Worm (Caenorhabditis elegans) whole organism, L2 larva: Measurements from ENCODE around the gene sgca-1.

Experiments
- F13H6.1 ChIP-seq: sonication (generic microtip); optimal IDR thresholded peaks from 2 replicates; lab custom pipeline; 2016; ENCODE audit warnings: missing genetic modification characterization, missing compliant biosample characterization
- blmp-1 ChIP-seq: sonication (generic microtip); optimal IDR thresholded peaks from 2 replicates; lab custom pipeline; 2017; ENCODE audit warnings: missing genetic modification characterization, mild to moderate bottlenecking, missing compliant biosample characterization, antibody characterized with exemption, moderate library complexity; ENCODE audit not compliant: insufficient read depth
- nhr-237 ChIP-seq: fragments of 150-350 bp; optimal IDR thresholded peaks from 2 replicates; lab custom pipeline; 2014; ENCODE audit warnings: missing biosample characterization, missing genetic modification characterization

DNA sequence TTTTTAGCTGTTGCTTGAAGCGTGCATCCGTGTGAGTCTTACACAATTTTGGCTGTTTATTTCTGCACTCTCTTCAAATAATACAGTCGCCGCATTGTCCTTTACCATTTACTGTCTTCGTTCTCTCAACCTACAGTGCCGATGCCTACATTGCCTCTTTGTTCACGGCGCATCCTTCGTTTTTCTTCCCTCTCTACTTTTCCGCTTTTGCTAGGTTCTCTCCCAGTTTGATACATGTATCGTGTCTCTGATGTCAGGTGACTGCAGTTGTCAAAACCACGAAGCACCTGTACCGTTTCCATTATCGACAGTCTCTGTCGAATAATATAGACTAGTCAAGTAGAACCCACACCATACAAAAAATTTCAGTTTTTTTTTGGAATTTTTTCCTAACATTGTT lies 19.3 kb upstream of the sgca-1 start:
- TF ChIP-seq blmp-1 (tag; lab: Kevin White, UChicago) (no peak), F13H6.1 (tag; lab: Kevin White, UChicago) (no peak), nhr-237 (tag; lab: Kevin White, UChicago) (no peak)
